Fruit fly (Drosophila melanogaster) whole organism: Measurements from ENCODE around the gene CG16985.

Experiments
- CG8478 ChIP-seq: fragments of >200 bp; optimal IDR thresholded peaks from 2 replicates; lab custom pipeline; 2018; ENCODE audit warnings: inconsistent platforms
- EcR ChIP-seq, 2 experiments: fragments of >200 bp; optimal IDR thresholded peaks; 2 replicates each; lab custom pipeline; 2017; ENCODE audit warnings: missing biosample characterization in 2 of 2, missing genetic modification characterization in 2 of 2, missing genetic modification reagents in 2 of 2
- psq ChIP-seq: fragments of >200 bp; optimal IDR thresholded peaks from 2 replicates; lab custom pipeline; 2017
- usp ChIP-seq: fragments of >200 bp; optimal IDR thresholded peaks from 2 replicates; lab custom pipeline; 2017; ENCODE audit warnings: missing biosample characterization, missing genetic modification characterization, mixed read lengths

DNA sequence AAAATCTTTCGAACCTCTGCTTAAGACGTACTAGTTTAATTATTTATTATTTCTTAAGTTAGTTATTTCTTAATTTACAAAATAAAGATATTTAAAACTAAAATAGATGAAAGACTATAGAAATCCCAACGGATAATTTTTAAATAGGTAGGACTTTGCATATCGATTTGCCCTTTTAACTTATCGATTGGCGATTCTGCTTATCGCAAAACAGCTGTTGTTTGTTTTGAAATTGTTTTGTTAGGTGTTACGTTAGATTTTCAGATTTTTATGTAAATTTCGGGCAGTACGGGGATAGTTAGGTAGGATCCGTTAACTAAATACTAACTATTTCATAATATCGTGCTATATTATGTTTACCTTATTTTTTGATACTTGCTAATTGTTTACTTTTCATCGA, 1.0 kb downstream of the CG16985 start, which contains the start of gene CG16986:
- TF ChIP-seq usp (GFP tag; lab: Kevin White, UChicago) = no peak
- no peak for TF ChIP-seq CG8478
- no peak for TF ChIP-seq EcR (GFP tag; optimal IDR thresholded peaks at IDR 0.05; lab: Kevin White, UChicago)
- TF ChIP-seq psq = no peak
